Fruit fly (Drosophila melanogaster) whole organism, prepupa: ENCODE measurements around the gene Jhbp4.

Source experiments
- CG10631 ChIP-seq: fragments of 200-800 bp; sonication (Bioruptor generic); optimal IDR thresholded peaks from 2 replicates; lab custom pipeline; 2016; ENCODE audit warnings: missing biosample characterization, missing genetic modification characterization
- CG11294 ChIP-seq: fragments of 200-800 bp; sonication (Bioruptor generic); IDR thresholded peaks from 2 replicates; pipeline ENCODE4 v1.3.6; 2022; ENCODE audit warnings: missing biosample characterization, missing genetic modification characterization
- CG11902 ChIP-seq: fragments of 200-800 bp; sonication (Bioruptor generic); optimal IDR thresholded peaks from 3 replicates; lab custom pipeline; 2016; ENCODE audit warnings: missing biosample characterization, missing genetic modification characterization
- CG16779 ChIP-seq: fragments of 200-800 bp; sonication (Bioruptor generic); optimal IDR thresholded peaks from 3 replicates; lab custom pipeline; 2017; ENCODE audit warnings: missing biosample characterization, mild to moderate bottlenecking, missing genetic modification characterization
- CG3032 ChIP-seq: fragments of 200-800 bp; optimal IDR thresholded peaks from 2 replicates; lab custom pipeline; 2019; ENCODE audit warnings: missing biosample characterization, mild to moderate bottlenecking, missing genetic modification characterization, moderate library complexity
- CG31627 ChIP-seq: fragments of 200-800 bp; sonication (Bioruptor generic); optimal IDR thresholded peaks from 3 replicates; lab custom pipeline; 2016; ENCODE audit warnings: missing biosample characterization, missing genetic modification characterization
- CG32006 ChIP-seq: fragments of 200-800 bp; sonication (Bioruptor generic); optimal IDR thresholded peaks from 3 replicates; lab custom pipeline; 2017; ENCODE audit warnings: missing biosample characterization, mild to moderate bottlenecking, missing genetic modification characterization
- CG34406 ChIP-seq: fragments of 200-800 bp; sonication (Bioruptor generic); optimal IDR thresholded peaks from 3 replicates; lab custom pipeline; 2016; ENCODE audit warnings: missing biosample characterization, missing genetic modification characterization
- CG3919 ChIP-seq: fragments of 200-800 bp; sonication (Bioruptor generic); optimal IDR thresholded peaks from 3 replicates; lab custom pipeline; 2016; ENCODE audit warnings: missing biosample characterization, missing genetic modification characterization
- CG6163 ChIP-seq: fragments of 200-800 bp; sonication (Bioruptor generic); IDR thresholded peaks from 3 replicates; pipeline ENCODE4 v1.3.6; 2022; ENCODE audit warnings: missing biosample characterization, missing genetic modification characterization
- CG6276 ChIP-seq: fragments of 200-800 bp; sonication (Bioruptor generic); optimal IDR thresholded peaks from 2 replicates; lab custom pipeline; 2017; ENCODE audit warnings: missing biosample characterization, mild to moderate bottlenecking, missing genetic modification characterization
- CG6792 ChIP-seq: fragments of 200-800 bp; sonication (Bioruptor generic); optimal IDR thresholded peaks from 3 replicates; lab custom pipeline; 2016; ENCODE audit warnings: missing biosample characterization, missing genetic modification characterization
- CG8119 ChIP-seq: fragments of 200-800 bp; sonication (Bioruptor generic); IDR thresholded peaks from 3 replicates; pipeline ENCODE4 v1.3.6; 2022; ENCODE audit warnings: missing biosample characterization, missing genetic modification characterization
- Eip75B ChIP-seq: fragments of 200-800 bp; sonication (Bioruptor generic); optimal IDR thresholded peaks from 3 replicates; lab custom pipeline; 2016; ENCODE audit warnings: missing biosample characterization, missing genetic modification characterization
- Eip78C ChIP-seq: fragments of 200-800 bp; sonication (Bioruptor generic); peaks from one replicate; lab custom pipeline; 2016; ENCODE audit warnings: missing biosample characterization, missing genetic modification characterization
- Ets96B ChIP-seq: fragments of 200-800 bp; optimal IDR thresholded peaks from 2 replicates; lab custom pipeline; 2019; ENCODE audit warnings: missing biosample characterization, mild to moderate bottlenecking, missing genetic modification characterization, moderate library complexity
- Gug ChIP-seq: fragments of 200-800 bp; sonication (Bioruptor generic); IDR thresholded peaks from 2 replicates; pipeline ENCODE4 v1.3.6; 2022; ENCODE audit warnings: missing biosample characterization, missing genetic modification characterization
- Hr38 ChIP-seq: sonication (Bioruptor generic); optimal IDR thresholded peaks from 2 replicates; lab custom pipeline; 2016; ENCODE audit warnings: missing biosample characterization, missing genetic modification characterization
- Hr39 ChIP-seq: fragments of 200-800 bp; sonication (Bioruptor generic); optimal IDR thresholded peaks from 2 replicates; lab custom pipeline; 2016; ENCODE audit warnings: missing biosample characterization, missing genetic modification characterization
- Hr4 ChIP-seq: fragments of 200-800 bp; sonication (Bioruptor generic); optimal IDR thresholded peaks from 3 replicates; lab custom pipeline; 2016; ENCODE audit warnings: missing biosample characterization, missing genetic modification characterization
- OdsH ChIP-seq: fragments of 200-800 bp; sonication (Bioruptor generic); optimal IDR thresholded peaks from 3 replicates; lab custom pipeline; 2016; ENCODE audit warnings: missing biosample characterization, missing genetic modification characterization
- Sox102F ChIP-seq: fragments of 200-800 bp; sonication (Bioruptor generic); optimal IDR thresholded peaks from 2 replicates; lab custom pipeline; 2016; ENCODE audit warnings: missing biosample characterization, mild to moderate bottlenecking, missing genetic modification characterization
- achi ChIP-seq: fragments of 200-800 bp; sonication (Bioruptor generic); optimal IDR thresholded peaks from 3 replicates; lab custom pipeline; 2016; ENCODE audit warnings: missing biosample characterization, missing genetic modification characterization
- acj6 ChIP-seq: fragments of 200-800 bp; sonication (Bioruptor generic); optimal IDR thresholded peaks from 3 replicates; lab custom pipeline; 2016; ENCODE audit warnings: missing biosample characterization, missing genetic modification characterization
- cyc ChIP-seq: fragments of 200-800 bp; sonication (Bioruptor generic); optimal IDR thresholded peaks from 3 replicates; lab custom pipeline; 2016; ENCODE audit warnings: missing biosample characterization, missing genetic modification characterization
- dac ChIP-seq: fragments of 200-800 bp; sonication (Bioruptor generic); optimal IDR thresholded peaks from 2 replicates; lab custom pipeline; 2017; ENCODE audit warnings: missing biosample characterization, mild to moderate bottlenecking, missing genetic modification characterization
- dsx ChIP-seq: fragments of 200-800 bp; optimal IDR thresholded peaks from 3 replicates; lab custom pipeline; 2019; ENCODE audit warnings: missing biosample characterization, mild to moderate bottlenecking, missing genetic modification characterization, moderate library complexity; ENCODE audit not compliant: poor library complexity, severe bottlenecking
- eg ChIP-seq: fragments of 200-800 bp; sonication (Bioruptor generic); IDR thresholded peaks from 3 replicates; pipeline ENCODE4 v1.3.6; 2022; ENCODE audit warnings: missing biosample characterization, missing genetic modification characterization
- fd59A ChIP-seq: fragments of 200-800 bp; sonication (Bioruptor generic); optimal IDR thresholded peaks from 2 replicates; lab custom pipeline; 2017; ENCODE audit warnings: missing biosample characterization, mild to moderate bottlenecking, missing genetic modification characterization, missing genetic modification reagents
- lz ChIP-seq: fragments of 200-800 bp; sonication (Bioruptor generic); optimal IDR thresholded peaks from 3 replicates; lab custom pipeline; 2016; ENCODE audit warnings: missing biosample characterization, missing genetic modification characterization
- pdm3 ChIP-seq: fragments of 200-800 bp; sonication (Bioruptor generic); optimal IDR thresholded peaks from 3 replicates; lab custom pipeline; 2016; ENCODE audit warnings: missing biosample characterization, missing genetic modification characterization
- ss ChIP-seq, 2 experiments: fragments of 200-800 bp; sonication (Bioruptor generic); optimal IDR thresholded peaks; 2 replicates in 1 of 2; 3 replicates in 1 of 2; lab custom pipeline; 2017 to 2018; ENCODE audit warnings: mild to moderate bottlenecking in 2 of 2, missing biosample characterization in 2 of 2, missing genetic modification characterization in 2 of 2, moderate library complexity in 1 of 2
- svp ChIP-seq: fragments of 200-800 bp; sonication (Bioruptor generic); peaks from one replicate; lab custom pipeline; 2016; ENCODE audit warnings: missing biosample characterization, missing genetic modification characterization
- vri ChIP-seq: fragments of 200-800 bp; sonication (Bioruptor generic); optimal IDR thresholded peaks from 3 replicates; lab custom pipeline; 2016; ENCODE audit warnings: missing biosample characterization, mild to moderate bottlenecking, missing genetic modification characterization

The Jhbp4 gene

dm6 chr3R:16042900-16043548, at the start of gene Jhbp4 (continued):
- no peak for TF ChIP-seq CG11294
- TF ChIP-seq, all 60 proteins: peak for 28

dm6 chr3R:15993815-15994572, 49.3 kb upstream of the Jhbp4 start:
- TF ChIP-seq CG6163 (GFP tag; lab: Robert Waterston, UW), result 0 out of 3 replicates have a peak, but pooled peaks have one; percentile 8
- TF ChIP-seq Hr38 (GFP tag; lab: Kevin White, UChicago), result no peak
- TF ChIP-seq Gug (GFP tag; lab: Robert Waterston, UW), result 0 out of 2 replicates have a peak, but pooled peaks have one; percentile 13
- TF ChIP-seq CG31627, result no peak
- TF ChIP-seq svp, result peak; percentile 95
- peak; percentile 17 for TF ChIP-seq CG32006 (GFP tag; lab: Kevin White, UChicago)
- peak; percentile 18 for TF ChIP-seq CG6276 (GFP tag; lab: Kevin White, UChicago)
- peak; percentile 45; the same call in 2 of the 3 replicates for TF ChIP-seq eg (GFP tag; lab: Robert Waterston, UW)

- TF ChIP-seq Gug (GFP tag; lab: Robert Waterston, UW), result no peak
- TF ChIP-seq CG10631 (GFP tag; lab: Kevin White, UChicago), result no peak
- TF ChIP-seq achi (GFP tag; lab: Kevin White, UChicago), result no peak
- TF ChIP-seq acj6 (GFP tag; lab: Kevin White, UChicago), result no peak
- no peak for TF ChIP-seq dsx (GFP tag; lab: Kevin White, UChicago)
- TF ChIP-seq dac (GFP tag; lab: Kevin White, UChicago), result no peak
- no peak for TF ChIP-seq CG3032 (tag; lab: Kevin White, UChicago)
- no peak for TF ChIP-seq Hr4 (GFP tag; lab: Kevin White, UChicago)
- no peak for TF ChIP-seq Ets96B (tag; lab: Kevin White, UChicago)
- TF ChIP-seq Hr39 (GFP tag; lab: Kevin White, UChicago), result no peak
- TF ChIP-seq CG8119 (GFP tag; lab: Robert Waterston, UW), result no peak
- TF ChIP-seq CG3919 (GFP tag; lab: Kevin White, UChicago), result peak; percentile 2
- peak; percentile 15 for TF ChIP-seq Eip78C
- no peak for TF ChIP-seq eg (GFP tag; lab: Robert Waterston, UW)
Observed at dm6 chr3R:15994573-15994869, 48.8 kb upstream of the Jhbp4 start.

dm6 chr3R:15998972-15999721, 44.2 kb upstream of the Jhbp4 start:
- no peak for TF ChIP-seq ss (GFP tag; optimal IDR thresholded peaks at IDR 0.05; lab: Kevin White, UChicago)
- TF ChIP-seq lz (GFP tag; lab: Kevin White, UChicago), result no peak
- no peak for TF ChIP-seq CG16779
- no peak for TF ChIP-seq fd59A
- no peak for TF ChIP-seq CG34406 (GFP tag; lab: Kevin White, UChicago)
- TF ChIP-seq dac (GFP tag; lab: Kevin White, UChicago), result no peak
- TF ChIP-seq CG11902 (GFP tag; lab: Kevin White, UChicago), result no peak
- TF ChIP-seq Sox102F (GFP tag; lab: Kevin White, UChicago), result no peak
- TF ChIP-seq CG6792 (GFP tag; lab: Kevin White, UChicago), result no peak
- no peak for TF ChIP-seq Eip75B (GFP tag; lab: Kevin White, UChicago)
- TF ChIP-seq cyc (GFP tag; lab: Kevin White, UChicago), result no peak
- TF ChIP-seq CG11294, result no peak
- no peak for TF ChIP-seq vri (GFP tag; lab: Kevin White, UChicago)
- no peak for TF ChIP-seq OdsH (GFP tag; lab: Kevin White, UChicago)
- TF ChIP-seq pdm3, result no peak
- TF ChIP-seq Hr39 (GFP tag; lab: Kevin White, UChicago), result no peak
